Worm (Caenorhabditis elegans): ENCODE measurements around the gene nspe-2.

ce11 chrII:12655816-12656215 lies 36.6 kb upstream of the nspe-2 start:
- TF ChIP-seq ztf-4 (tag; optimal IDR thresholded peaks at IDR 0.05) (no peak), lsy-2 (tag; optimal IDR thresholded peaks at IDR 0.05) (no peak), R02D3.7 (tag; optimal IDR thresholded peaks at IDR 0.05) (no peak), mdl-1 (tag; optimal IDR thresholded peaks at IDR 0.05) (no peak), lin-11 (tag; optimal IDR thresholded peaks at IDR 0.05) (no peak), lin-39 (tag; optimal IDR thresholded peaks at IDR 0.05) (no peak), ama-1 (optimal IDR thresholded peaks at IDR 0.05) (no peak), nhr-12 (tag; optimal IDR thresholded peaks at IDR 0.05) (no peak), sem-4 (tag; optimal IDR thresholded peaks at IDR 0.05) (no peak), aly-2 (tag; optimal IDR thresholded peaks at IDR 0.05) (no peak), sma-3 (GFP tag; optimal IDR thresholded peaks at IDR 0.05) (no peak), nhr-77 (tag; optimal IDR thresholded peaks at IDR 0.05) (no peak), nhr-23 (tag; optimal IDR thresholded peaks at IDR 0.05) (no peak), egl-27 (tag; optimal IDR thresholded peaks at IDR 0.05) (no peak)

Measured in whole organism, L2 larva.